Comparison of ENCODE assay signal across 5 fruit fly cellular contexts in the genomic region with DNA sequence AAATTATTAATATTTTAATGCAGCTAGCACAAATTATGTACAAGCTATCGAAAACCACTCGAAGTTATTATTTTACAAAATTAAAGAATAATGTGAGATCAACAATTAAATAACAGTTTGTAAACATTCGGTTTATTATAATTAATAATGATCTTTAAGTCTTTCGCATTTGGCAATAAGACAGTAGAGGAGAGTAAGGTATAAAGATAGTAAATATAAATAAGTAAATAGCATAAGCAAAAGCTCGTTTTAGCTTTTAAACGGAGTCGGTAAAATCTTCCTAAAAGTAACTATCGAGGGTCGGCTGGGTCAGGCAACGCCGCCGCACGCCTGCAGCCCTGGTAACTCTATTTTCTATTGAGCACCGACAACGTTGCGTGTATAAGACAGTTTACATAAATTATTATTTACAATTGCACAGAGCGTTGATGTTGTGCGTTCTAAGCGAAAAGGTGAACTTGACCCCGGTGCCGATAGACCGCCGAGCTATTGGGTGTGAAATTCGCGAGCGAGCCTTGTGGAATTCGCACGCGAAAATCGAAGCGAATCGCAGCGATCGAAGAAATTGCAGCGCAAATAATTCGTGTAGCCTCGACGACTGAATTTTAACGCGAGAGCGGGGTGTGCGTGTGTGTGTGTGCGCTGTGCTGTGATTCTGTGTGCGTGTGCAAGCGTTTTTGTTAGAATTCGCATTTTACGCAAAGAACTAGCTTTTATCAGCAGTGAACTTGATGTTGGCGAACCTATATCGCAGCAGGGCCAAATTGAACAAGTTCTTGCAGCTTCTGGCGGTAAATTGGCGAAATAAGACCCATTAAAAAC.
TF ChIP-seq lines count a peak whose summit lies in the region.

Gene wrd (plus strand): TSS at position 342 of the 822 bp plus-strand sequence.

- no peak for TF ChIP-seq CTCF in whole organism, embryonic (GFP tag; optimal IDR thresholded peaks at IDR 0.05; lab: Kevin White, UChicago)

TF ChIP-seq in whole organism, adult, 20 proteins besides CTCF, POLR2A, EP300 and RAD21 (continues in another document):
- TF ChIP-seq bab1 (GFP tag; optimal IDR thresholded peaks at IDR 0.05; lab: Kevin White, UChicago) = peak; percentile 29
- TF ChIP-seq Mnt (GFP tag; optimal IDR thresholded peaks at IDR 0.05; lab: Kevin White, UChicago) = peak; percentile 54
- no peak for TF ChIP-seq CG14711 (tag; optimal IDR thresholded peaks at IDR 0.05; lab: Kevin White, UChicago)
- TF ChIP-seq CG7045 (GFP tag; optimal IDR thresholded peaks at IDR 0.05; lab: Kevin White, UChicago) = no peak
- TF ChIP-seq cnc (optimal IDR thresholded peaks at IDR 0.05; lab: Kevin White, UChicago) = no peak
- TF ChIP-seq CG11617 (GFP tag; optimal IDR thresholded peaks at IDR 0.05; lab: Kevin White, UChicago) = no peak
- no peak for TF ChIP-seq pad (GFP tag; optimal IDR thresholded peaks at IDR 0.05; lab: Kevin White, UChicago)
- no peak for TF ChIP-seq kay (GFP tag; lab: Kevin White, UChicago; ENCODE audit: borderline replicate concordance)
- TF ChIP-seq CG1620 (GFP tag; optimal IDR thresholded peaks at IDR 0.05; lab: Kevin White, UChicago) = peak; percentile 27
- TF ChIP-seq cic (GFP tag; optimal IDR thresholded peaks at IDR 0.05; lab: Kevin White, UChicago) = peak; percentile 54
- TF ChIP-seq Hr96 (GFP tag; optimal IDR thresholded peaks at IDR 0.05; lab: Kevin White, UChicago) = peak; percentile 29
- peak; percentile 14 for TF ChIP-seq CG12768 (GFP tag; optimal IDR thresholded peaks at IDR 0.05; lab: Kevin White, UChicago)
- peak; percentile 41 for TF ChIP-seq tj (GFP tag; optimal IDR thresholded peaks at IDR 0.05; lab: Kevin White, UChicago)
- TF ChIP-seq CG33017 (tag; optimal IDR thresholded peaks at IDR 0.05; lab: Kevin White, UChicago) = no peak
- peak; percentile 61 for TF ChIP-seq toe (GFP tag; optimal IDR thresholded peaks at IDR 0.05; lab: Kevin White, UChicago)
- no peak for TF ChIP-seq Clk (GFP tag; optimal IDR thresholded peaks at IDR 0.05; lab: Kevin White, UChicago)

TF ChIP-seq in whole organism, embryonic, 481 proteins besides CTCF, POLR2A, EP300 and RAD21 (continues in another document):
- TF ChIP-seq btn (GFP tag; optimal IDR thresholded peaks at IDR 0.05; lab: Kevin White, UChicago) (no peak), chinmo (GFP tag; IDR thresholded peaks at IDR 0.05; lab: Robert Waterston, UW; ENCODE audit: partially characterized antibody) (peak; percentile 82; the same call in 3 of the 4 replicates), CG34422 (GFP tag; IDR thresholded peaks at IDR 0.05; lab: Robert Waterston, UW) (peak; percentile 60; the same call in 1 of the 3 replicates), Dek (tag; optimal IDR thresholded peaks at IDR 0.05; lab: Kevin White, UChicago) (peak; percentile 6), dimm (GFP tag; IDR thresholded peaks at IDR 0.05; lab: Robert Waterston, UW) (no peak), sqz (GFP tag; optimal IDR thresholded peaks at IDR 0.05; lab: Kevin White, UChicago) (no peak), Abd-B (GFP tag; optimal IDR thresholded peaks at IDR 0.05; lab: Kevin White, UChicago) (peak; percentile 29), Spps (tag; optimal IDR thresholded peaks at IDR 0.05; lab: Kevin White, UChicago) (no peak), fu2 (GFP tag; optimal IDR thresholded peaks at IDR 0.05; lab: Kevin White, UChicago) (no peak), cg (GFP tag; optimal IDR thresholded peaks at IDR 0.05; lab: Kevin White, UChicago) (peak; percentile 75), nerfin-1 (tag; optimal IDR thresholded peaks at IDR 0.05; lab: Kevin White, UChicago) (peak; percentile 39), CG4617 (GFP tag; optimal IDR thresholded peaks at IDR 0.05; lab: Kevin White, UChicago; ENCODE audit: borderline replicate concordance) (peak; percentile 12), CG9727 (GFP tag; optimal IDR thresholded peaks at IDR 0.05; lab: Kevin White, UChicago) (peak; percentile 44), CG16863 (GFP tag; optimal IDR thresholded peaks at IDR 0.05; lab: Kevin White, UChicago) (no peak), CG12155 (GFP tag; optimal IDR thresholded peaks at IDR 0.05; lab: Kevin White, UChicago) (peak; percentile 24), CG34376 (GFP tag; optimal IDR thresholded peaks at IDR 0.05; lab: Kevin White, UChicago) (peak; percentile 23)

TF ChIP-seq in whole organism, prepupa, 60 proteins besides CTCF, POLR2A, EP300 and RAD21 (continues in another document):
- TF ChIP-seq esn (GFP tag; optimal IDR thresholded peaks at IDR 0.05; lab: Kevin White, UChicago) (no peak), Sox102F (GFP tag; optimal IDR thresholded peaks at IDR 0.05; lab: Kevin White, UChicago) (no peak), Blimp-1 (GFP tag; optimal IDR thresholded peaks at IDR 0.05; lab: Kevin White, UChicago) (no peak), CG11762 (GFP tag; optimal IDR thresholded peaks at IDR 0.05; lab: Kevin White, UChicago; ENCODE audit: insufficient read depth) (peak; percentile 15), CG1621 (tag; optimal IDR thresholded peaks at IDR 0.05; lab: Kevin White, UChicago) (no peak), OdsH (GFP tag; optimal IDR thresholded peaks at IDR 0.05; lab: Kevin White, UChicago) (peak; percentile 31), topi (GFP tag; optimal IDR thresholded peaks at IDR 0.05; lab: Kevin White, UChicago) (peak; percentile 7), CG8319 (GFP tag; optimal IDR thresholded peaks at IDR 0.05; lab: Kevin White, UChicago) (no peak), CG16779 (tag; optimal IDR thresholded peaks at IDR 0.05; lab: Kevin White, UChicago) (no peak), CG10669 (GFP tag; optimal IDR thresholded peaks at IDR 0.05; lab: Kevin White, UChicago) (no peak), cyc (GFP tag; optimal IDR thresholded peaks at IDR 0.05; lab: Kevin White, UChicago) (peak; percentile 19), Hr4 (GFP tag; optimal IDR thresholded peaks at IDR 0.05; lab: Kevin White, UChicago) (peak; percentile 39), CG11902 (GFP tag; optimal IDR thresholded peaks at IDR 0.05; lab: Kevin White, UChicago) (no peak), Sox15 (GFP tag; optimal IDR thresholded peaks at IDR 0.05; lab: Kevin White, UChicago) (peak; percentile 36), CG6276 (GFP tag; optimal IDR thresholded peaks at IDR 0.05; lab: Kevin White, UChicago) (no peak), achi (GFP tag; optimal IDR thresholded peaks at IDR 0.05; lab: Kevin White, UChicago) (peak; percentile 40), Sox14 (GFP tag; optimal IDR thresholded peaks at IDR 0.05; lab: Kevin White, UChicago) (no peak)

TF ChIP-seq in whole organism, pupa, 21 proteins besides CTCF, POLR2A, EP300 and RAD21:
- TF ChIP-seq CG15710 (tag; optimal IDR thresholded peaks at IDR 0.05; lab: Kevin White, UChicago) (peak; percentile 30), CG14655 (GFP tag; optimal IDR thresholded peaks at IDR 0.05; lab: Kevin White, UChicago) (no peak), CG8159 (tag; optimal IDR thresholded peaks at IDR 0.05; lab: Kevin White, UChicago) (peak; percentile 43)
TF ChIP-seq in whole organism, pupa: peak in this region for 2.

TF ChIP-seq in whole organism, wandering third instar larva, 38 proteins besides CTCF, POLR2A, EP300 and RAD21:
- TF ChIP-seq foxo (GFP tag; optimal IDR thresholded peaks at IDR 0.05; lab: Kevin White, UChicago) (peak in 1 of 2 experiments; percentile 52), rgr (GFP tag; optimal IDR thresholded peaks at IDR 0.05; lab: Kevin White, UChicago) (peak; percentile 9), usp (GFP tag; optimal IDR thresholded peaks at IDR 0.05; lab: Kevin White, UChicago) (no peak), HLH106 (tag; optimal IDR thresholded peaks at IDR 0.05; lab: Kevin White, UChicago) (peak; percentile 34), Rel (GFP tag; optimal IDR thresholded peaks at IDR 0.05; lab: Kevin White, UChicago) (no peak), Rel (tag; optimal IDR thresholded peaks at IDR 0.05; lab: Kevin White, UChicago) (peak; percentile 14), fru (GFP tag; optimal IDR thresholded peaks at IDR 0.05; lab: Kevin White, UChicago) (peak; percentile 36), brk (GFP tag; optimal IDR thresholded peaks at IDR 0.05; lab: Kevin White, UChicago) (no peak), Hnf4 (GFP tag; optimal IDR thresholded peaks at IDR 0.05; lab: Kevin White, UChicago) (peak; percentile 10), Dif (GFP tag; optimal IDR thresholded peaks at IDR 0.05; lab: Kevin White, UChicago; ENCODE audit: partially characterized antibody) (no peak), h (GFP tag; optimal IDR thresholded peaks at IDR 0.05; lab: Kevin White, UChicago) (peak; percentile 22), br (GFP tag; optimal IDR thresholded peaks at IDR 0.05; lab: Kevin White, UChicago) (peak; percentile 18), Dfd (GFP tag; optimal IDR thresholded peaks at IDR 0.05; lab: Kevin White, UChicago) (no peak), Sp1 (GFP tag; optimal IDR thresholded peaks at IDR 0.05; lab: Kevin White, UChicago) (peak; percentile 9), woc (GFP tag; optimal IDR thresholded peaks at IDR 0.05; lab: Kevin White, UChicago) (peak; percentile 9), ey (GFP tag; optimal IDR thresholded peaks at IDR 0.05; lab: Kevin White, UChicago) (no peak), Vsx2 (GFP tag; optimal IDR thresholded peaks at IDR 0.05; lab: Kevin White, UChicago; ENCODE audit: partially characterized antibody) (no peak), OdsH (GFP tag; optimal IDR thresholded peaks at IDR 0.05; lab: Kevin White, UChicago) (no peak)
